Fruit fly (Drosophila melanogaster): ENCODE results near the gene CG4998.

Gene CG4998

DNA sequence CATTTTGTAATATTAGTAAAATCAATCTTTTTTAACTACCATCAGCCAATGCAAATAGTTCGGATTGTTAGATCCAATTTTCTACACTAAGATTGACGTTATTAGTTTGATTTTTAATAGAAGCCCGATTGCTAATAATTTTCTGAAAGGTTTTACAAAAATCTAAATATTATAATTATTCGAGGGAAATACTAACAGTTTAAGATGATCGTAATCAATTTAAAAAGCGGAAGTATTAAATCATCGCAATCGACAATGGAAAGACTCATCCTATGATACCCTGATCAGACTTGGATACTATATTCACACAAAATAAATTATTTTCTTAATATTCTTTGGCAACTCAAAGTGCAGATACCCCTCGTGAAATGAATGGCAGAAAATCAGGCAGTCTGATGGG is 19.1 kb downstream of the CG4998 start:
- no peak for TF ChIP-seq CG2678 (tag; optimal IDR thresholded peaks at IDR 0.05)
- no peak for TF ChIP-seq CHES-1-like (GFP tag; optimal IDR thresholded peaks at IDR 0.05)
- no peak for TF ChIP-seq CG17385 (GFP tag; optimal IDR thresholded peaks at IDR 0.05)
- no peak for TF ChIP-seq cg (GFP tag; optimal IDR thresholded peaks at IDR 0.05)
- no peak for TF ChIP-seq Dfd (GFP tag; optimal IDR thresholded peaks at IDR 0.05)
- TF ChIP-seq ind (GFP tag; optimal IDR thresholded peaks at IDR 0.05), result no peak
- TF ChIP-seq CG9215 (GFP tag; IDR thresholded peaks at IDR 0.05), result no peak
- TF ChIP-seq lmd (GFP tag; IDR thresholded peaks at IDR 0.05), result no peak
- TF ChIP-seq Dad (GFP tag; optimal IDR thresholded peaks at IDR 0.05), result no peak
- TF ChIP-seq Taf1 (GFP tag; IDR thresholded peaks at IDR 0.05), result 0 out of 2 replicates have a peak, but pooled peaks have one; percentile 20
- TF ChIP-seq CG16863 (GFP tag; optimal IDR thresholded peaks at IDR 0.05), result no peak
- TF ChIP-seq Med (GFP tag), result peak; percentile 74
- TF ChIP-seq row (GFP tag; IDR thresholded peaks at IDR 0.05), result 0 out of 3 replicates have a peak, but pooled peaks have one; percentile 20
- no peak for TF ChIP-seq aop (GFP tag; IDR thresholded peaks at IDR 0.05)
- TF ChIP-seq sens (GFP tag), result peak; percentile 11
- peak; percentile 11 for TF ChIP-seq CG2120 (GFP tag; optimal IDR thresholded peaks at IDR 0.05)
- no peak for TF ChIP-seq CG10321 (GFP tag; IDR thresholded peaks at IDR 0.05)
- no peak for TF ChIP-seq CG11398 (GFP tag; optimal IDR thresholded peaks at IDR 0.05)
- TF ChIP-seq Gsc (GFP tag; IDR thresholded peaks at IDR 0.05), result no peak

DNA sequence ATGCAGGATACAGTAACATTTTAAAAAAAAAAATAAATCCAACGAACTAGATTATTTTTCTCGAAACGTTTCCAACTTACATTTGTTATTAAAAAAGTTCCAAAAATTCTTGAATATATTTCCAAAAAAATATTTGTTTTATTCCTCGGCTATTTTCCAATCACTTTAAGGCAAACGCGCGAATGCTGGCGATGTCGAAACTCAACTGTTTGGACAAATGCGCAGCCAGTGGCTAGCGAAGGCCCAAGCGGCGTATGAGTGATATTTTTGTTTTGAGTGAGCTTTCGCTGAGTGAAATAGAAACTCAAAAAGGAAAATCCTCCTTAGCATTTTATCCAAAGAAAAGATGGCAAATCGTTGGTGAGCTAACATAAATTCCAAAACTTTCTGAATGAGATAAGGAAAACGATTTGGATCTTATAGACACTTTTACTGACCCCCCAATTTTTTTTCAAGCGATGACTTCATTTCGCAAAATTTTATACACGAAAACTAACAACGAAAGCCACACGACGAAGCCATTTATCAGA is 20.5 kb downstream of the CG4998 start, which contains the start of gene ringer:
ringer (minus strand) TSS at position 210 of the 530 bp plus-strand sequence.
- TF ChIP-seq Hmr (GFP tag; optimal IDR thresholded peaks at IDR 0.05) (peak; percentile 48), CG12155 (GFP tag; optimal IDR thresholded peaks at IDR 0.05) (no peak), CG3281 (GFP tag; optimal IDR thresholded peaks at IDR 0.05) (peak; percentile 27), rib (GFP tag; IDR thresholded peaks at IDR 0.05) (peak; percentile 47; the same call in 1 of the 2 replicates), Dbx (GFP tag; IDR thresholded peaks at IDR 0.05) (0 out of 3 replicates have a peak, but pooled peaks have one; percentile 31), Dek (tag; optimal IDR thresholded peaks at IDR 0.05) (peak; percentile 23), sug (tag; optimal IDR thresholded peaks at IDR 0.05) (peak; percentile 25), caup (GFP tag; optimal IDR thresholded peaks at IDR 0.05; ENCODE audit: severe bottlenecking) (peak; percentile 1), CG8290 (GFP tag; optimal IDR thresholded peaks at IDR 0.05) (no peak), CG8290 (tag; optimal IDR thresholded peaks at IDR 0.05) (peak in 1 of 2 experiments; percentile 52), Asciz (GFP tag; optimal IDR thresholded peaks at IDR 0.05) (no peak), CG11247 (GFP tag; IDR thresholded peaks at IDR 0.05) (no peak), Fer1 (GFP tag; optimal IDR thresholded peaks at IDR 0.05) (peak; percentile 14), CG16779 (GFP tag; IDR thresholded peaks at IDR 0.05) (no peak), CG17568 (GFP tag; optimal IDR thresholded peaks at IDR 0.05) (no peak), disco-r (GFP tag; optimal IDR thresholded peaks at IDR 0.05) (no peak), CG12659 (GFP tag; optimal IDR thresholded peaks at IDR 0.05) (peak; percentile 8), bowl (GFP tag; IDR thresholded peaks at IDR 0.05) (no peak), Jarid2 (GFP tag; optimal IDR thresholded peaks at IDR 0.05) (peak; percentile 29), bsh (GFP tag; optimal IDR thresholded peaks at IDR 0.05) (no peak), CG2120 (GFP tag; optimal IDR thresholded peaks at IDR 0.05) (peak; percentile 29), ftz-f1 (GFP tag; optimal IDR thresholded peaks at IDR 0.05) (peak; percentile 9), CG10543 (GFP tag; optimal IDR thresholded peaks at IDR 0.05) (peak; percentile 9), prd (optimal IDR thresholded peaks at IDR 0.05) (no peak), prd (GFP tag; IDR thresholded peaks at IDR 0.05) (no peak), gro (GFP tag; optimal IDR thresholded peaks at IDR 0.05) (peak; percentile 29), ab (GFP tag; optimal IDR thresholded peaks at IDR 0.05) (no peak), Atf3 (GFP tag; optimal IDR thresholded peaks at IDR 0.05) (no peak), Med (GFP tag) (peak; percentile 58), Fer3 (tag; optimal IDR thresholded peaks at IDR 0.05) (peak; percentile 6), slbo (GFP tag; IDR thresholded peaks at IDR 0.05) (0 out of 2 replicates have a peak, but pooled peaks have one; percentile 39), CG9797 (GFP tag; optimal IDR thresholded peaks at IDR 0.05) (no peak), Hr3 (GFP tag; optimal IDR thresholded peaks at IDR 0.05) (no peak), CG12071 (GFP tag; optimal IDR thresholded peaks at IDR 0.05) (peak; percentile 0)
